Fruit fly (Drosophila melanogaster): ENCODE measurements around the gene Brd8.

Brd8 gene

DNA sequence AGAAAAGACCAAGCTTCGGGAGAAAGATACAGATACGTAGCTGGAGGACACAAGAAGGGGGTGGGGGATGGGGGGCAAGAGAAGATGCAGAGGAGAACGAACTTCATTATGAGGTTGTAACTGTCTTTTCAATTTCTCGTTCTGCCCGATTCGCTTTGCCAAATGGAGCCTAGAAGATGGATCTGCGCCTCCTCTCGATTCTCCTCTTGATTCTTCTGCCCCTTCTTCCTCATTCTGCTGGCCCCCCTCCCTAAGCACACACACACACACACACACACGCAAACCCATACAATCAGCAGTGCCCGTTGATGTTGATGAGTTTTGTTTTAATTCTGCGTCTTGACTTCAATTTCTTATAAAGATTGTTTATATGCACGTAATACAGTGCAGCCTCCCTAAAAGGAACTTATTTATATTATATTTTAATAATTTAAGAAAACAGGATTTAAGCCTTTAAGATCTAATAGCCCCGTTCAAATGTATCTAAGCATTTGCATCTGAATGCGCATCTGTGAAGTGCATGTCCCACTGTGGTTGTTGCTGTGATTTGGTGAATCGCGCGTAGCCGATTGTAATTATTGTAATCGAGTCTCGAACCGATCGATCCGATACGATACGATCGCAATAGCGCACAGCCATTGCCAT, 16.2 kb upstream of the Brd8 start (continued):
- TF ChIP-seq CG2712 (tag; optimal IDR thresholded peaks at IDR 0.05) (peak; percentile 69), CG18619 (GFP tag; optimal IDR thresholded peaks at IDR 0.05) (peak; percentile 9), phol (tag; optimal IDR thresholded peaks at IDR 0.05) (peak; percentile 60), stc (GFP tag; IDR thresholded peaks at IDR 0.05) (peak; percentile 57), CG11093 (GFP tag; IDR thresholded peaks at IDR 0.05) (peak; percentile 21; the same call in 1 of the 3 replicates), C15 (GFP tag; IDR thresholded peaks at IDR 0.05) (peak; percentile 14; the same call in 1 of the 3 replicates), CG17829 (tag; optimal IDR thresholded peaks at IDR 0.05) (peak; percentile 57), CG1792 (GFP tag; optimal IDR thresholded peaks at IDR 0.05) (no peak), B-H2 (GFP tag; optimal IDR thresholded peaks at IDR 0.05) (peak; percentile 6), unpg (GFP tag; optimal IDR thresholded peaks at IDR 0.05) (peak; percentile 72), pfk (GFP tag; optimal IDR thresholded peaks at IDR 0.05) (no peak), gcm (GFP tag; optimal IDR thresholded peaks at IDR 0.05) (no peak), hkb (optimal IDR thresholded peaks at IDR 0.05) (no peak), hkb (GFP tag; IDR thresholded peaks at IDR 0.05) (peak; percentile 74), CG8388 (GFP tag; optimal IDR thresholded peaks at IDR 0.05) (peak; percentile 36), Xbp1 (GFP tag; optimal IDR thresholded peaks at IDR 0.05) (peak; percentile 65), Fer2 (tag; optimal IDR thresholded peaks at IDR 0.05) (peak; percentile 22), CG7987 (GFP tag; optimal IDR thresholded peaks at IDR 0.05) (peak; percentile 11), sens-2 (GFP tag; IDR thresholded peaks at IDR 0.05) (peak; percentile 56; the same call in 1 of the 2 replicates), vvl (GFP tag; IDR thresholded peaks at IDR 0.05) (peak; percentile 82), CG4707 (GFP tag; optimal IDR thresholded peaks at IDR 0.05) (peak; percentile 43), lmd (GFP tag; IDR thresholded peaks at IDR 0.05) (peak; percentile 78), CG15269 (tag; optimal IDR thresholded peaks at IDR 0.05) (peak; percentile 86), CG14441 (GFP tag; IDR thresholded peaks at IDR 0.05) (peak; percentile 86), CG16815 (GFP tag; optimal IDR thresholded peaks at IDR 0.05) (peak; percentile 37), CG2199 (GFP tag; IDR thresholded peaks at IDR 0.05) (no peak), so (GFP tag; IDR thresholded peaks at IDR 0.05) (peak; percentile 78), Drgx (GFP tag; IDR thresholded peaks at IDR 0.05) (peak; percentile 88), sug (tag; optimal IDR thresholded peaks at IDR 0.05) (peak; percentile 38), Gsc (GFP tag; IDR thresholded peaks at IDR 0.05) (0 out of 2 replicates have a peak, but pooled peaks have one; percentile 12), E2f1 (GFP tag; IDR thresholded peaks at IDR 0.05) (peak; percentile 62), az2 (GFP tag; optimal IDR thresholded peaks at IDR 0.05) (peak; percentile 38), CG3847 (GFP tag; IDR thresholded peaks at IDR 0.05) (peak; percentile 63), B-H1 (GFP tag; IDR thresholded peaks at IDR 0.05) (peak; percentile 73), Poxn (GFP tag; IDR thresholded peaks at IDR 0.05) (no peak), fru (optimal IDR thresholded peaks at IDR 0.05) (no peak), Optix (GFP tag; IDR thresholded peaks at IDR 0.05) (peak; percentile 28; the same call in 1 of the 3 replicates), CG6813 (GFP tag; optimal IDR thresholded peaks at IDR 0.05) (no peak), pita (GFP tag; optimal IDR thresholded peaks at IDR 0.05) (no peak), Max (GFP tag; optimal IDR thresholded peaks at IDR 0.05) (peak; percentile 0), CG15011 (GFP tag; optimal IDR thresholded peaks at IDR 0.05) (no peak), stwl (tag; optimal IDR thresholded peaks at IDR 0.05) (no peak), CG9609 (GFP tag; optimal IDR thresholded peaks at IDR 0.05) (no peak), bcd (GFP tag; optimal IDR thresholded peaks at IDR 0.05) (peak; percentile 66), ash1 (GFP tag; optimal IDR thresholded peaks at IDR 0.05) (no peak), CG6689 (GFP tag; IDR thresholded peaks at IDR 0.05) (peak; percentile 62; the same call in 1 of the 2 replicates), CG13894 (tag; optimal IDR thresholded peaks at IDR 0.05) (peak; percentile 21), CG17359 (tag; optimal IDR thresholded peaks at IDR 0.05) (peak; percentile 72), CG4328 (GFP tag; optimal IDR thresholded peaks at IDR 0.05) (peak; percentile 3), chif (GFP tag; optimal IDR thresholded peaks at IDR 0.05) (no peak), gsb (GFP tag; IDR thresholded peaks at IDR 0.05) (0 out of 2 replicates have a peak, but pooled peaks have one; percentile 34)
